Worm (Caenorhabditis elegans) whole organism, young adult: ENCODE results near the gene F21G4.1.

Experiments
- B0261.1 ChIP-seq: sonication (generic microtip); optimal IDR thresholded peaks from 2 replicates; lab custom pipeline; 2016; ENCODE audit warnings: mild to moderate bottlenecking, missing genetic modification characterization, moderate library complexity, missing compliant biosample characterization
- B0336.3 ChIP-seq: fragments of 200-800 bp; sonication (Bioruptor generic); IDR thresholded peaks from 2 replicates; pipeline ENCODE4 v1.3.6; 2022; ENCODE audit warnings: missing genetic modification characterization, missing compliant biosample characterization
- F10E7.11 ChIP-seq: sonication (generic microtip); optimal IDR thresholded peaks from 2 replicates; lab custom pipeline; 2017; ENCODE audit warnings: mild to moderate bottlenecking, missing genetic modification characterization, moderate library complexity, missing compliant biosample characterization
- F33H1.4 ChIP-seq: fragments of 200-800 bp; sonication (Bioruptor generic); IDR thresholded peaks from 2 replicates; pipeline ENCODE4 v1.3.6; 2022; ENCODE audit warnings: missing genetic modification reagents, missing genetic modification characterization, missing compliant biosample characterization
- F37B4.10 ChIP-seq: fragments of 200-800 bp; sonication (Bioruptor generic); IDR thresholded peaks from 2 replicates; pipeline ENCODE4 v1.3.6; 2022; ENCODE audit warnings: missing genetic modification characterization, missing compliant biosample characterization
- K11D2.4 ChIP-seq: fragments of 200-800 bp; sonication (Bioruptor generic); IDR thresholded peaks from 2 replicates; pipeline ENCODE4 v1.3.6; 2022; ENCODE audit warnings: missing genetic modification reagents, missing genetic modification characterization, missing compliant biosample characterization
- T26A5.8 ChIP-seq: sonication (generic microtip); optimal IDR thresholded peaks from 2 replicates; lab custom pipeline; 2016; ENCODE audit warnings: missing genetic modification characterization, missing compliant biosample characterization
- Y67H2A.10 ChIP-seq: fragments of 200-800 bp; sonication (Bioruptor generic); conservative IDR thresholded peaks from 2 replicates; pipeline ENCODE4 v1.3.6; 2022; ENCODE audit warnings: missing genetic modification reagents, missing genetic modification characterization, missing compliant biosample characterization
- Y95B8A.8 ChIP-seq: fragments of 200-800 bp; sonication (Bioruptor generic); IDR thresholded peaks from 2 replicates; pipeline ENCODE4 v1.3.6; 2022; ENCODE audit warnings: missing genetic modification reagents, missing genetic modification characterization, missing compliant biosample characterization
- ama-1 ChIP-seq, 3 experiments: fragments of 150-350 bp in 1 of 3; sonication (generic microtip) in 2 of 3; optimal IDR thresholded peaks; 2 replicates each; lab custom pipeline; 2014 to 2018; ENCODE audit warnings: missing biosample characterization in 2 of 3, missing genetic modification characterization in 2 of 3, missing genetic modification reagents in 2 of 3
- aptf-2 ChIP-seq: fragments of 200-800 bp; sonication (Bioruptor generic); conservative IDR thresholded peaks from 2 replicates; pipeline ENCODE4 v1.3.6; 2022; ENCODE audit warnings: missing genetic modification reagents, missing genetic modification characterization, missing compliant biosample characterization
- aptf-3 ChIP-seq: fragments of 200-800 bp; sonication (Bioruptor generic); IDR thresholded peaks from 2 replicates; pipeline ENCODE4 v1.3.6; 2022; ENCODE audit warnings: missing genetic modification characterization, missing compliant biosample characterization
- athp-1 ChIP-seq: sonication (generic microtip); optimal IDR thresholded peaks from 2 replicates; lab custom pipeline; 2017; ENCODE audit warnings: mild to moderate bottlenecking, missing genetic modification characterization, missing compliant biosample characterization
- ccch-3 ChIP-seq: fragments of 200-800 bp; sonication (Bioruptor generic); optimal IDR thresholded peaks from 2 replicates; lab custom pipeline; 2018; ENCODE audit warnings: mild to moderate bottlenecking, missing genetic modification characterization, missing compliant biosample characterization
- cebp-2 ChIP-seq: fragments of 200-800 bp; sonication (Bioruptor generic); IDR thresholded peaks from 2 replicates; pipeline ENCODE4 v1.3.6; 2022; ENCODE audit warnings: missing genetic modification characterization, missing compliant biosample characterization
- ceh-40 ChIP-seq: fragments of 200-800 bp; sonication (Bioruptor generic); IDR thresholded peaks from 2 replicates; pipeline ENCODE4 v1.3.6; 2022; ENCODE audit warnings: missing genetic modification characterization, missing compliant biosample characterization
- ceh-79 ChIP-seq: sonication (generic microtip); optimal IDR thresholded peaks from 2 replicates; lab custom pipeline; 2017; ENCODE audit warnings: mild to moderate bottlenecking, missing genetic modification characterization, missing compliant biosample characterization
- ceh-91 ChIP-seq: fragments of 200-800 bp; sonication (Bioruptor generic); IDR thresholded peaks from 2 replicates; pipeline ENCODE4 v1.3.6; 2022; ENCODE audit warnings: missing genetic modification reagents, missing genetic modification characterization, missing compliant biosample characterization
- dpff-1 ChIP-seq: sonication (generic microtip); optimal IDR thresholded peaks from 2 replicates; lab custom pipeline; 2017; ENCODE audit warnings: mild to moderate bottlenecking, missing genetic modification characterization, missing compliant biosample characterization
- ekl-4 ChIP-seq: fragments of 200-800 bp; sonication (Bioruptor generic); IDR thresholded peaks from 2 replicates; pipeline ENCODE4 v1.3.6; 2022; ENCODE audit warnings: missing genetic modification reagents, missing genetic modification characterization, missing compliant biosample characterization
- ets-4 ChIP-seq: fragments of 200-800 bp; sonication (Bioruptor generic); optimal IDR thresholded peaks from 2 replicates; lab custom pipeline; 2018; ENCODE audit warnings: mild to moderate bottlenecking, missing genetic modification characterization, missing compliant biosample characterization
- fkh-3 ChIP-seq: sonication (generic microtip); optimal IDR thresholded peaks from 2 replicates; lab custom pipeline; 2016; ENCODE audit warnings: mild to moderate bottlenecking, missing genetic modification characterization, missing compliant biosample characterization
- hlh-12 ChIP-seq: sonication (generic microtip); optimal IDR thresholded peaks from 2 replicates; lab custom pipeline; 2016; ENCODE audit warnings: missing genetic modification characterization, missing compliant biosample characterization
- hmg-1.2 ChIP-seq: fragments of 200-800 bp; sonication (Bioruptor generic); IDR thresholded peaks from 2 replicates; pipeline ENCODE4 v1.3.6; 2022; ENCODE audit warnings: missing genetic modification reagents, missing genetic modification characterization, missing compliant biosample characterization
- hmg-20 ChIP-seq: fragments of 200-800 bp; sonication (Bioruptor generic); IDR thresholded peaks from 2 replicates; pipeline ENCODE4 v1.3.6; 2022; ENCODE audit warnings: missing genetic modification reagents, missing genetic modification characterization, missing compliant biosample characterization
- hsf-1 ChIP-seq: fragments of 200-800 bp; sonication (Bioruptor generic); IDR thresholded peaks from 2 replicates; pipeline ENCODE4 v1.3.6; 2022; ENCODE audit warnings: missing genetic modification reagents, missing genetic modification characterization, missing compliant biosample characterization
- let-526 ChIP-seq: fragments of 200-800 bp; sonication (Bioruptor generic); IDR thresholded peaks from 2 replicates; pipeline ENCODE4 v1.3.6; 2022; ENCODE audit warnings: missing genetic modification reagents, missing genetic modification characterization, missing compliant biosample characterization
- lin-35 ChIP-seq, 3 experiments: fragments of 150-350 bp in 2 of 3; sonication (generic microtip) in 1 of 3; optimal IDR thresholded peaks; 2 replicates each; lab custom pipeline; 2014 to 2018; ENCODE audit warnings: missing biosample characterization in 3 of 3, missing genetic modification characterization in 3 of 3, missing genetic modification reagents in 3 of 3
- lsl-1 ChIP-seq: fragments of 200-800 bp; sonication (Bioruptor generic); optimal IDR thresholded peaks from 2 replicates; lab custom pipeline; 2018; ENCODE audit warnings: mild to moderate bottlenecking, missing genetic modification characterization, moderate library complexity, missing compliant biosample characterization
- mcd-1 ChIP-seq: fragments of 200-800 bp; sonication (Bioruptor generic); IDR thresholded peaks from 2 replicates; pipeline ENCODE4 v1.3.6; 2022; ENCODE audit warnings: missing genetic modification reagents, missing genetic modification characterization, missing compliant biosample characterization
- mel-28 ChIP-seq: sonication (generic microtip); optimal IDR thresholded peaks from 2 replicates; lab custom pipeline; 2016; ENCODE audit warnings: borderline replicate concordance, mild to moderate bottlenecking, missing genetic modification characterization, missing compliant biosample characterization
- mxl-1 ChIP-seq: sonication (generic microtip); optimal IDR thresholded peaks from 2 replicates; lab custom pipeline; 2016; ENCODE audit warnings: missing genetic modification characterization, missing compliant biosample characterization
- nhr-80 ChIP-seq: sonication (generic microtip); optimal IDR thresholded peaks from 2 replicates; lab custom pipeline; 2016; ENCODE audit warnings: missing genetic modification characterization, missing compliant biosample characterization
- rcor-1 ChIP-seq: fragments of 200-800 bp; sonication (Bioruptor generic); IDR thresholded peaks from 2 replicates; pipeline ENCODE4 v1.3.6; 2022; ENCODE audit warnings: missing genetic modification reagents, missing genetic modification characterization, missing compliant biosample characterization
- repo-1 ChIP-seq: sonication (generic microtip); optimal IDR thresholded peaks from 2 replicates; lab custom pipeline; 2017; ENCODE audit warnings: mild to moderate bottlenecking, missing genetic modification characterization, missing compliant biosample characterization
- rpc-1 ChIP-seq, 2 experiments: fragments of 150-350 bp in 1 of 2; sonication (generic microtip) in 1 of 2; optimal IDR thresholded peaks; 2 replicates each; lab custom pipeline; 2014 to 2018; ENCODE audit warnings: missing biosample characterization in 1 of 2, missing genetic modification characterization in 1 of 2, missing genetic modification reagents in 1 of 2, missing genotype in 1 of 2
- sea-2 ChIP-seq: fragments of 200-800 bp; sonication (Bioruptor generic); IDR thresholded peaks from 2 replicates; pipeline ENCODE4 v1.3.6; 2022; ENCODE audit warnings: missing genetic modification characterization, missing compliant biosample characterization
- zfh-2 ChIP-seq: fragments of 200-800 bp; sonication (Bioruptor generic); conservative IDR thresholded peaks from 2 replicates; pipeline ENCODE4 v1.3.6; 2022; ENCODE audit warnings: missing genetic modification reagents, missing genetic modification characterization, missing compliant biosample characterization
- ztf-25 ChIP-seq: fragments of 200-800 bp; sonication (Bioruptor generic); IDR thresholded peaks from 2 replicates; pipeline ENCODE4 v1.3.6; 2022; ENCODE audit warnings: missing genetic modification reagents, missing genetic modification characterization, missing compliant biosample characterization
- ztf-3 ChIP-seq: fragments of 200-800 bp; sonication (Bioruptor generic); optimal IDR thresholded peaks from 2 replicates; lab custom pipeline; 2018; ENCODE audit warnings: mild to moderate bottlenecking, missing genetic modification characterization, missing compliant biosample characterization
- ztf-6 ChIP-seq: fragments of 200-800 bp; sonication (Bioruptor generic); IDR thresholded peaks from 2 replicates; pipeline ENCODE4 v1.3.6; 2022; ENCODE audit warnings: missing genetic modification reagents, missing genetic modification characterization, missing compliant biosample characterization

The F21G4.1 gene

DNA sequence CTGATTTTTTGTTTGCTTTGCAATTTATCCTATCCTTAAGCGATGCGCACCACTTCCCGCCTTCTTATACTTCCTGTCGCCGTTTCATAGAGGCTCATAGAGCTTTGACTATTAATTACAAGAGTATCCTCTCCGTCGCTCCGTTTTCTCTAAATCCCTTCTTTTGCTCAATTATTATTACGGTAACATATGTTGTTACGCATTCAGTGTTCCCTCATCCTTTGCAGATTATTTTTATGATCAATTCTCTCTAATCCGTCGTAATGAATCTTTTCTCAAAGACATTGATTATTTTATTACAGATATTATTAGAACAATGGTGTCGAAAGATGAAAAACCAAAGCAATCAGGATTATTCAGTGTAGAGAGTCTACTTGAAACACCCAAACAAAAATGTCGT, 45.2 kb downstream of the F21G4.1 start, which contains the start of gene vab-15 (continued):
- no peak for TF ChIP-seq let-526 (GFP tag; lab: Robert Waterston, UW)
- no peak for TF ChIP-seq Y95B8A.8
- no peak for TF ChIP-seq F10E7.11 (tag; lab: Kevin White, UChicago)

DNA sequence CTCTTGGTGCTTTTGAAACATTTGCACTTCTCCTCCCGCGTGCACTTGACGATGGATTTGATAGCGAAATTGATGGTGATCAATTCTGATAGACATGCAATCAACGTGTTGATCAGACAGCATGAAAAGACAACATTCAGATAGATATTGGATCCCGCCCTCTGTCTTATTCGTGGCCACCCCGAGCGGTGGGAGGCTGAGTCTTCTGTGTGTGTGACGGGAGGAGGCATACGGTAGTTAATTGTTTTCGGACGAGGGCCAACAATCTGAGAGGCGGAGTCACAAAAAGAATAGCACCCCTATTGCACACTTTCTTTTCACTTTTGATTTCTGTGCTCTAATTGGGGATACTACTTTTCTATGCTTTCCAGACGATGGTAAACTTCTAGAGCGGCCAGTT, 46.2 kb downstream of the F21G4.1 start:
- TF ChIP-seq zfh-2: no peak
- TF ChIP-seq hsf-1 (GFP tag; lab: Robert Waterston, UW): no peak
- TF ChIP-seq fkh-3 (tag; lab: Kevin White, UChicago): no peak
- TF ChIP-seq K11D2.4: no peak
- no peak for TF ChIP-seq hlh-12
- TF ChIP-seq ztf-25: no peak
- TF ChIP-seq ceh-40: no peak
- no peak for TF ChIP-seq aptf-2
- TF ChIP-seq mxl-1 (tag; lab: Kevin White, UChicago): no peak
- no peak for TF ChIP-seq ceh-79
- TF ChIP-seq ceh-91 (GFP tag; lab: Robert Waterston, UW): no peak
- TF ChIP-seq ztf-3: no peak
- no peak for TF ChIP-seq rcor-1
- TF ChIP-seq F37B4.10 (GFP tag; lab: Robert Waterston, UW): no peak
- no peak for TF ChIP-seq Y67H2A.10 (GFP tag; lab: Robert Waterston, UW)
- TF ChIP-seq rpc-1 (optimal IDR thresholded peaks at IDR 0.05; lab: Kevin White, UChicago): no peak
- TF ChIP-seq rpc-1 (tag; optimal IDR thresholded peaks at IDR 0.05; lab: Kevin White, UChicago): no peak
- no peak for TF ChIP-seq F33H1.4
- no peak for TF ChIP-seq mel-28 (tag; lab: Kevin White, UChicago)

DNA sequence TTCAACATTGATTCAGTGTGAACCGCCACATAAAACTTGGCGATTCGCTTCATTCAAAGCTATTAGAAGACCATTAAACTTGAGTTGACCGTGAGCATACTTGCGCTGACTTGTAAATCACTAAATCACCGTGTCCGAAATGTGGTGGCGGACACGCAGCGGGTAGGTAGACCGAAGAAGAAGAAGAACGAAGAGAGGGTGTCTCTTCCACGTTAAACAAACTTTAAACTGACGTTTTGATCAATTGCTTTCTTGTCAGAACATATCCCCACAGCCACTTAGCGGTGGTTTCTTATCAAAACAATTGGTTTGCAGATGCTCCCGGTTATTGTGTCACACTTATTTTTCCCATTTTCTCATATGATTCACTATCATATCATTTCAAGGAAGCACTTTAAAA, 48.6 kb downstream of the F21G4.1 start:
- TF ChIP-seq fkh-3 (tag; lab: Kevin White, UChicago): no peak
- TF ChIP-seq sea-2 (GFP tag; lab: Robert Waterston, UW): no peak
- no peak for TF ChIP-seq B0336.3 (GFP tag; lab: Robert Waterston, UW)
- no peak for TF ChIP-seq cebp-2 (GFP tag; lab: Robert Waterston, UW)
- no peak for TF ChIP-seq aptf-3 (GFP tag; lab: Robert Waterston, UW)
- no peak for TF ChIP-seq mcd-1 (GFP tag; lab: Robert Waterston, UW)

DNA sequence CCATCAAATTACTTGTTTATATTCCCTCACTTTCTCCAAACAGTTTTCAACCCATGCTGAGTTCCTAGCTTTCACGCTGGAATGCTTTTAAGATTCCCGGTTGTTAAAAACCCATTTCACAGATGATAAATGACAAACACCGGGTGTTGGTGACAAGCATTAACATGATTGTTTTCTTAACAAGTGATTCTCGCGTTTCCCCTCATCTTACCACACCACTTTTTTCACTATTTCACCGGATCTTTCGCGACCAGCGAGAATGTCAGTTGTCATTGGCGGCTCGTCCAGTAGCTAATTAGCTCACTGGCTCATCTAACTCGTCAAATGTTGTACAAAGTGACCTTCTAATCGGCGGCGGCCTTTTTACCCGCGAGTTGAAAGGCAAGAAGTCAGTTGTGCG, 50.0 kb downstream of the F21G4.1 start:
- TF ChIP-seq ztf-3: no peak
- TF ChIP-seq ekl-4 (GFP tag; lab: Robert Waterston, UW): no peak
- TF ChIP-seq lsl-1: no peak
- TF ChIP-seq F33H1.4: no peak
- TF ChIP-seq hlh-12: no peak

DNA sequence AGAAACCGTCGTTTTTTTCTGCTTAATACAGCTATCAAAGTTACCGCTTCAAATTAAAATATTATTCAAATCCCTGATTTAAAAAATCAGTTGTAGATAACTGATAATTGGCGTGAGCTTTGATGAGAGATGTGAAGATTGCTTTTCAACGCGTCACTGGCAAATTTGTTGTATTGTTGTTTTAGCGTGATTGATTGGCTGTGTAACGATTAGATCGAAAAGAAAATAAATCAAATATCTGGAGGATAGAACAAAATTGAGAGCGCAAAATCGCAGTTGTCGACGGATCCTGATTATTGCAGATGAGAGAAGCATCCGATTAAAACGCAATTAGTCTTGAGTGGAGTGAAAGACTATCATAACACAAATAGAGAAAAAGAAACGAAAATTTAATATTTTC, 51.3 kb downstream of the F21G4.1 start:
- TF ChIP-seq ekl-4 (GFP tag; lab: Robert Waterston, UW) (no peak), B0261.1 (tag; lab: Kevin White, UChicago) (no peak), ztf-6 (no peak), repo-1 (tag; lab: Kevin White, UChicago) (no peak), ceh-40 (no peak), athp-1 (tag; lab: Kevin White, UChicago) (no peak), lin-35 (GFP tag; optimal IDR thresholded peaks at IDR 0.05; lab: Kevin White, UChicago) (no peak), hmg-20 (no peak), ama-1 (optimal IDR thresholded peaks at IDR 0.05; lab: Kevin White, UChicago) (no peak), ama-1 (GFP tag; optimal IDR thresholded peaks at IDR 0.05; lab: Kevin White, UChicago) (no peak), nhr-80 (no peak), hmg-1.2 (GFP tag; lab: Robert Waterston, UW) (no peak), ets-4 (no peak), dpff-1 (tag; lab: Kevin White, UChicago) (no peak), ccch-3 (GFP tag; lab: Kevin White, UChicago) (no peak), F33H1.4 (no peak), rcor-1 (no peak), mel-28 (tag; lab: Kevin White, UChicago) (no peak), mcd-1 (GFP tag; lab: Robert Waterston, UW) (no peak), T26A5.8 (no peak)
